Fruit fly (Drosophila melanogaster) whole organism, prepupa: Measurements from ENCODE around the gene CG32373.

Source experiments
- Blimp-1 ChIP-seq: fragments of 200-800 bp; sonication (Bioruptor generic); optimal IDR thresholded peaks from 3 replicates; lab custom pipeline; 2017; ENCODE audit warnings: missing biosample characterization, missing genetic modification characterization, mild to moderate bottlenecking, moderate library complexity, missing genetic modification reagents
- CG11762 ChIP-seq: fragments of 200-800 bp; sonication (Bioruptor generic); optimal IDR thresholded peaks from 3 replicates; lab custom pipeline; 2016; ENCODE audit warnings: missing biosample characterization, missing genetic modification characterization; ENCODE audit not compliant: insufficient read depth
- CG15336 ChIP-seq: fragments of 200-800 bp; sonication (Bioruptor generic); IDR thresholded peaks from 2 replicates; pipeline ENCODE4 v1.3.6; 2022; ENCODE audit warnings: missing biosample characterization, missing genetic modification characterization
- CG16779 ChIP-seq: fragments of 200-800 bp; sonication (Bioruptor generic); optimal IDR thresholded peaks from 3 replicates; lab custom pipeline; 2017; ENCODE audit warnings: missing biosample characterization, mild to moderate bottlenecking, missing genetic modification characterization
- CG3032 ChIP-seq: fragments of 200-800 bp; optimal IDR thresholded peaks from 2 replicates; lab custom pipeline; 2019; ENCODE audit warnings: missing biosample characterization, mild to moderate bottlenecking, missing genetic modification characterization, moderate library complexity
- CG31627 ChIP-seq: fragments of 200-800 bp; sonication (Bioruptor generic); optimal IDR thresholded peaks from 3 replicates; lab custom pipeline; 2016; ENCODE audit warnings: missing biosample characterization, missing genetic modification characterization
- CG32006 ChIP-seq: fragments of 200-800 bp; sonication (Bioruptor generic); optimal IDR thresholded peaks from 3 replicates; lab custom pipeline; 2017; ENCODE audit warnings: missing biosample characterization, mild to moderate bottlenecking, missing genetic modification characterization
- CG3919 ChIP-seq: fragments of 200-800 bp; sonication (Bioruptor generic); optimal IDR thresholded peaks from 3 replicates; lab custom pipeline; 2016; ENCODE audit warnings: missing biosample characterization, missing genetic modification characterization
- CG6163 ChIP-seq: fragments of 200-800 bp; sonication (Bioruptor generic); IDR thresholded peaks from 3 replicates; pipeline ENCODE4 v1.3.6; 2022; ENCODE audit warnings: missing biosample characterization, missing genetic modification characterization
- CG6808 ChIP-seq: fragments of 200-800 bp; sonication (Bioruptor generic); optimal IDR thresholded peaks from 3 replicates; lab custom pipeline; 2017; ENCODE audit warnings: missing biosample characterization, missing genetic modification characterization, mild to moderate bottlenecking, moderate library complexity, missing genetic modification reagents
- CG6854 ChIP-seq: fragments of 200-800 bp; sonication (Bioruptor generic); optimal IDR thresholded peaks from 2 replicates; lab custom pipeline; 2017; ENCODE audit warnings: missing biosample characterization, mild to moderate bottlenecking, missing genetic modification characterization
- CG8119 ChIP-seq: fragments of 200-800 bp; sonication (Bioruptor generic); IDR thresholded peaks from 3 replicates; pipeline ENCODE4 v1.3.6; 2022; ENCODE audit warnings: missing biosample characterization, missing genetic modification characterization
- Eip75B ChIP-seq: fragments of 200-800 bp; sonication (Bioruptor generic); optimal IDR thresholded peaks from 3 replicates; lab custom pipeline; 2016; ENCODE audit warnings: missing biosample characterization, missing genetic modification characterization
- Eip78C ChIP-seq: fragments of 200-800 bp; sonication (Bioruptor generic); peaks from one replicate; lab custom pipeline; 2016; ENCODE audit warnings: missing biosample characterization, missing genetic modification characterization
- Hr38 ChIP-seq: sonication (Bioruptor generic); optimal IDR thresholded peaks from 2 replicates; lab custom pipeline; 2016; ENCODE audit warnings: missing biosample characterization, missing genetic modification characterization
- Hr4 ChIP-seq: fragments of 200-800 bp; sonication (Bioruptor generic); optimal IDR thresholded peaks from 3 replicates; lab custom pipeline; 2016; ENCODE audit warnings: missing biosample characterization, missing genetic modification characterization
- Lpt ChIP-seq: fragments of 200-800 bp; sonication (Bioruptor generic); optimal IDR thresholded peaks from 3 replicates; lab custom pipeline; 2016; ENCODE audit warnings: missing biosample characterization, missing genetic modification characterization
- Met ChIP-seq: fragments of 200-800 bp; sonication (Bioruptor generic); optimal IDR thresholded peaks from 3 replicates; lab custom pipeline; 2016; ENCODE audit warnings: missing biosample characterization, missing genetic modification characterization
- OdsH ChIP-seq: fragments of 200-800 bp; sonication (Bioruptor generic); optimal IDR thresholded peaks from 3 replicates; lab custom pipeline; 2016; ENCODE audit warnings: missing biosample characterization, missing genetic modification characterization
- Sox15 ChIP-seq: fragments of 200-800 bp; sonication (Bioruptor generic); optimal IDR thresholded peaks from 3 replicates; lab custom pipeline; 2016; ENCODE audit warnings: missing biosample characterization, missing genetic modification characterization
- acj6 ChIP-seq: fragments of 200-800 bp; sonication (Bioruptor generic); optimal IDR thresholded peaks from 3 replicates; lab custom pipeline; 2016; ENCODE audit warnings: missing biosample characterization, missing genetic modification characterization
- cyc ChIP-seq: fragments of 200-800 bp; sonication (Bioruptor generic); optimal IDR thresholded peaks from 3 replicates; lab custom pipeline; 2016; ENCODE audit warnings: missing biosample characterization, missing genetic modification characterization
- dac ChIP-seq: fragments of 200-800 bp; sonication (Bioruptor generic); optimal IDR thresholded peaks from 2 replicates; lab custom pipeline; 2017; ENCODE audit warnings: missing biosample characterization, mild to moderate bottlenecking, missing genetic modification characterization
- dsx ChIP-seq: fragments of 200-800 bp; optimal IDR thresholded peaks from 3 replicates; lab custom pipeline; 2019; ENCODE audit warnings: missing biosample characterization, mild to moderate bottlenecking, missing genetic modification characterization, moderate library complexity; ENCODE audit not compliant: poor library complexity, severe bottlenecking
- fkh ChIP-seq: fragments of 200-800 bp; sonication (Bioruptor generic); optimal IDR thresholded peaks from 3 replicates; lab custom pipeline; 2017; ENCODE audit warnings: missing biosample characterization, mild to moderate bottlenecking, missing genetic modification characterization, moderate library complexity
- net ChIP-seq: fragments of 200-800 bp; sonication (Bioruptor generic); optimal IDR thresholded peaks from 3 replicates; lab custom pipeline; 2016; ENCODE audit warnings: missing biosample characterization, missing genetic modification characterization
- pdm3 ChIP-seq: fragments of 200-800 bp; sonication (Bioruptor generic); optimal IDR thresholded peaks from 3 replicates; lab custom pipeline; 2016; ENCODE audit warnings: missing biosample characterization, missing genetic modification characterization
- salr ChIP-seq, 2 experiments: fragments of 200-800 bp; sonication (Bioruptor generic); optimal IDR thresholded peaks; 3 replicates each; lab custom pipeline; 2016 to 2018; ENCODE audit warnings: missing biosample characterization in 2 of 2, missing genetic modification characterization in 2 of 2, mild to moderate bottlenecking in 1 of 2
- spab ChIP-seq: fragments of 200-800 bp; sonication (Bioruptor generic); optimal IDR thresholded peaks from 2 replicates; lab custom pipeline; 2017; ENCODE audit warnings: missing biosample characterization, mild to moderate bottlenecking, missing genetic modification characterization, missing genetic modification reagents
- svp ChIP-seq: fragments of 200-800 bp; sonication (Bioruptor generic); peaks from one replicate; lab custom pipeline; 2016; ENCODE audit warnings: missing biosample characterization, missing genetic modification characterization
- vri ChIP-seq: fragments of 200-800 bp; sonication (Bioruptor generic); optimal IDR thresholded peaks from 3 replicates; lab custom pipeline; 2016; ENCODE audit warnings: missing biosample characterization, mild to moderate bottlenecking, missing genetic modification characterization

CG32373 gene

DNA sequence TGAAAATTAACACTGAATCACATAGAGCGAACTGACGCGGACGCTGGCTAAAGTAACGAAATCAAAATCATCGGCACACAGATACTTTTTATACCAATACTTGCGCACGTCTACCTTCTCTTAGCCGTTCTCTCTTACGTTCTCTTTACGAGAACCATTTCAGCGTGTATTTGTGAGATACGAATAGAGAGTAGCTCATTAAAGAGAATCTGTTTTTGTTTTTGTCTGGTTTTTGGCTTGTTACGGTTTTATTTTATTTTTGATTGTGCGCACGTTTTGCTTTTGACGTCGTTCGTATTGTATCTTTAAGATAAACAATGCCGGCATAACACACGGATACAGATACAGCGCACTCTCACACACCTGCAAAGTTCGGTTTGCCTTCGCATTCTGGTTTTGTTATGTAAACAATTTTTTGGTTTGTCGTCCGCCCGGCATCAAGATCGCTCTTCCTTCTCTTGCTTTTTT lies 155.0 kb downstream of the CG32373 start (continued):
- TF ChIP-seq CG16779 (tag; lab: Kevin White, UChicago) (no peak), fkh (peak; percentile 90), acj6 (GFP tag; lab: Kevin White, UChicago) (no peak), CG8119 (GFP tag; lab: Robert Waterston, UW) (peak; percentile 56), CG31627 (no peak), Hr38 (GFP tag; lab: Kevin White, UChicago) (no peak), svp (GFP tag; lab: Kevin White, UChicago) (no peak), pdm3 (GFP tag; lab: Kevin White, UChicago) (no peak)

- TF ChIP-seq Blimp-1 (no peak), CG6854 (GFP tag; lab: Kevin White, UChicago) (no peak), net (no peak), dsx (peak; percentile 90), fkh (peak; percentile 77), vri (GFP tag; lab: Kevin White, UChicago) (peak; percentile 73), Eip78C (GFP tag; lab: Kevin White, UChicago) (peak; percentile 25), Eip75B (GFP tag; lab: Kevin White, UChicago) (no peak), CG3032 (tag; lab: Kevin White, UChicago) (no peak), Sox15 (GFP tag; lab: Kevin White, UChicago) (no peak), CG11762 (GFP tag; lab: Kevin White, UChicago) (no peak), spab (no peak), CG6163 (no peak), salr (GFP tag; optimal IDR thresholded peaks at IDR 0.05; lab: Kevin White, UChicago) (no peak), CG32006 (GFP tag; lab: Kevin White, UChicago) (no peak)
Observed at dm6 chr3L:7806503-7807216, 156.3 kb downstream of the CG32373 start.

- no peak for TF ChIP-seq acj6 (GFP tag; lab: Kevin White, UChicago)
- TF ChIP-seq CG32006 (GFP tag; lab: Kevin White, UChicago): no peak
- no peak for TF ChIP-seq net
- no peak for TF ChIP-seq CG8119 (GFP tag; lab: Robert Waterston, UW)
- no peak for TF ChIP-seq salr (GFP tag; optimal IDR thresholded peaks at IDR 0.05; lab: Kevin White, UChicago)
- TF ChIP-seq CG15336 (GFP tag; lab: Robert Waterston, UW): no peak
- TF ChIP-seq OdsH (GFP tag; lab: Kevin White, UChicago): no peak
- TF ChIP-seq dsx: no peak
- no peak for TF ChIP-seq svp (GFP tag; lab: Kevin White, UChicago)
- TF ChIP-seq Hr4 (GFP tag; lab: Kevin White, UChicago): no peak
- no peak for TF ChIP-seq spab
- no peak for TF ChIP-seq Met
- no peak for TF ChIP-seq CG11762 (GFP tag; lab: Kevin White, UChicago)
- no peak for TF ChIP-seq cyc (GFP tag; lab: Kevin White, UChicago)
- no peak for TF ChIP-seq dac
- TF ChIP-seq Lpt (GFP tag; lab: Kevin White, UChicago): no peak
- no peak for TF ChIP-seq CG3919 (GFP tag; lab: Kevin White, UChicago)
- no peak for TF ChIP-seq CG6808 (GFP tag; lab: Kevin White, UChicago)
Observed at dm6 chr3L:7807552-7808402, 157.4 kb downstream of the CG32373 start.
